Worm (Caenorhabditis elegans): Measurements from ENCODE around the gene cor-1.

The cor-1 gene

ce11 chrIII:10216585-10217278, 32.2 kb upstream of the cor-1 start, which contains the start of gene cts-1 (continued):
- TF ChIP-seq rpc-1 (optimal IDR thresholded peaks at IDR 0.05) (no peak), rpc-1 (tag; optimal IDR thresholded peaks at IDR 0.05) (no peak), unc-130 (GFP tag; optimal IDR thresholded peaks at IDR 0.05) (no peak), Y79H2A.3 (GFP tag; conservative IDR thresholded peaks at IDR 0.05) (no peak), ztf-3 (GFP tag; optimal IDR thresholded peaks at IDR 0.05) (no peak), F37B4.10 (GFP tag; IDR thresholded peaks at IDR 0.05) (no peak), ceh-40 (GFP tag; IDR thresholded peaks at IDR 0.05) (no peak), nhr-80 (tag; optimal IDR thresholded peaks at IDR 0.05) (peak; percentile 95), nhr-90 (tag; optimal IDR thresholded peaks at IDR 0.05) (peak; percentile 63), F52B5.7 (tag; optimal IDR thresholded peaks at IDR 0.05) (no peak), ztf-25 (GFP tag; IDR thresholded peaks at IDR 0.05) (no peak), nhr-27 (tag; optimal IDR thresholded peaks at IDR 0.05) (no peak), T26A5.8 (tag; optimal IDR thresholded peaks at IDR 0.05) (no peak), nfya-1 (tag; optimal IDR thresholded peaks at IDR 0.05; ENCODE audit: borderline replicate concordance, insufficient read depth) (no peak), him-1 (tag; optimal IDR thresholded peaks at IDR 0.05) (no peak), die-1 (tag; optimal IDR thresholded peaks at IDR 0.05) (peak; percentile 36), ztf-18 (tag; optimal IDR thresholded peaks at IDR 0.05) (peak; percentile 54), F39B2.1 (GFP tag; IDR thresholded peaks at IDR 0.05) (no peak), C06A6.2 (GFP tag; conservative IDR thresholded peaks at IDR 0.05) (no peak), lsl-1 (GFP tag; optimal IDR thresholded peaks at IDR 0.05) (peak; percentile 39), rec-8 (tag; optimal IDR thresholded peaks at IDR 0.05) (no peak), ztf-6 (GFP tag; IDR thresholded peaks at IDR 0.05) (no peak), snpc-1.3 (tag; optimal IDR thresholded peaks at IDR 0.05; ENCODE audit: insufficient read depth) (no peak), bed-1 (GFP tag; IDR thresholded peaks at IDR 0.05) (no peak), nfya-2 (GFP tag; IDR thresholded peaks at IDR 0.05) (no peak), somi-1 (GFP tag; optimal IDR thresholded peaks at IDR 0.05) (no peak), athp-1 (tag; optimal IDR thresholded peaks at IDR 0.05) (peak; percentile 53), F55B11.4 (tag; optimal IDR thresholded peaks at IDR 0.05; ENCODE audit: borderline replicate concordance, insufficient read depth) (no peak), tlf-1 (GFP tag; optimal IDR thresholded peaks at IDR 0.05) (peak; percentile 71), mes-4 (tag; optimal IDR thresholded peaks at IDR 0.05) (no peak), B0336.3 (GFP tag; IDR thresholded peaks at IDR 0.05) (no peak), dox-1 (GFP tag; IDR thresholded peaks at IDR 0.05) (no peak), bed-2 (GFP tag; IDR thresholded peaks at IDR 0.05) (no peak), attf-6 (GFP tag; IDR thresholded peaks at IDR 0.05) (no peak), C17E4.6 (GFP tag; IDR thresholded peaks at IDR 0.05) (no peak), Y95B8A.8 (GFP tag; IDR thresholded peaks at IDR 0.05) (no peak), hsf-1 (GFP tag; IDR thresholded peaks at IDR 0.05) (no peak), ceh-79 (tag; optimal IDR thresholded peaks at IDR 0.05) (peak; percentile 19), chd-7 (tag; optimal IDR thresholded peaks at IDR 0.05) (peak; percentile 37), repo-1 (tag; optimal IDR thresholded peaks at IDR 0.05) (peak; percentile 6), zfh-2 (GFP tag; conservative IDR thresholded peaks at IDR 0.05) (no peak), sptf-2 (GFP tag; optimal IDR thresholded peaks at IDR 0.05) (no peak), nfyb-1 (GFP tag; IDR thresholded peaks at IDR 0.05) (no peak), rcor-1 (GFP tag; IDR thresholded peaks at IDR 0.05) (no peak), let-607 (tag; optimal IDR thresholded peaks at IDR 0.05) (peak; percentile 63 to 91), mel-28 (tag; optimal IDR thresholded peaks at IDR 0.05; ENCODE audit: borderline replicate concordance) (no peak), K12H6.12 (tag; optimal IDR thresholded peaks at IDR 0.05) (no peak), tbp1 (GFP tag; optimal IDR thresholded peaks at IDR 0.05) (peak; percentile 59), hlh-26 (GFP tag; conservative IDR thresholded peaks at IDR 0.05) (no peak)
